Fruit fly (Drosophila melanogaster) whole organism, embryonic: ENCODE measurements around the gene CG42711.

Experiments
- Ada2b ChIP-seq: fragments of 200-800 bp; sonication (Bioruptor generic); IDR thresholded peaks from 2 replicates; pipeline ENCODE4 v1.3.6; 2022; ENCODE audit warnings: missing biosample characterization, missing genetic modification characterization
- Awh ChIP-seq: fragments of 200-800 bp; sonication (Bioruptor generic); IDR thresholded peaks from 2 replicates; pipeline ENCODE4, ENCODE4 v1.3.6; 2022; ENCODE audit warnings: missing biosample characterization, missing genetic modification characterization
- CG10462 ChIP-seq: fragments of 200-800 bp; sonication (Bioruptor generic); optimal IDR thresholded peaks from 2 replicates; lab custom pipeline; 2016; ENCODE audit warnings: missing biosample characterization, missing genetic modification characterization
- CG10654 ChIP-seq: fragments of 200-800 bp; sonication (Bioruptor generic); optimal IDR thresholded peaks from 2 replicates; lab custom pipeline; 2016; ENCODE audit warnings: missing biosample characterization, missing genetic modification characterization
- CG11504 ChIP-seq: fragments of 200-800 bp; sonication (Bioruptor generic); optimal IDR thresholded peaks from 3 replicates; lab custom pipeline; 2019; ENCODE audit warnings: missing biosample characterization, mild to moderate bottlenecking, missing genetic modification characterization, moderate library complexity
- CG11560 ChIP-seq: fragments of 200-800 bp; sonication (Bioruptor generic); IDR thresholded peaks from 3 replicates; pipeline ENCODE4 v1.3.6; 2022; ENCODE audit warnings: missing biosample characterization, missing genetic modification characterization
- CG12155 ChIP-seq: fragments of 200-800 bp; sonication (Bioruptor generic); optimal IDR thresholded peaks from 3 replicates; lab custom pipeline; 2016; ENCODE audit warnings: missing biosample characterization, missing genetic modification characterization
- CG14965 ChIP-seq: fragments of 200-800 bp; sonication (Bioruptor generic); optimal IDR thresholded peaks from 2 replicates; lab custom pipeline; 2016; ENCODE audit warnings: missing biosample characterization, missing genetic modification characterization, borderline replicate concordance
- CG16779 ChIP-seq: fragments of 200-800 bp; sonication (Bioruptor generic); IDR thresholded peaks from 2 replicates; pipeline ENCODE4 v1.3.6; 2022; ENCODE audit warnings: missing biosample characterization, missing genetic modification characterization
- CG17912 ChIP-seq: fragments of 200-800 bp; sonication (Bioruptor generic); optimal IDR thresholded peaks from 2 replicates; lab custom pipeline; 2018; ENCODE audit warnings: missing biosample characterization, mild to moderate bottlenecking, missing genetic modification characterization
- CG1792 ChIP-seq: fragments of 200-800 bp; sonication (Bioruptor generic); optimal IDR thresholded peaks from 2 replicates; lab custom pipeline; 2016; ENCODE audit warnings: missing biosample characterization, missing genetic modification characterization
- CG1832 ChIP-seq: fragments of 200-800 bp; sonication (Bioruptor generic); optimal IDR thresholded peaks from 2 replicates; lab custom pipeline; 2017; ENCODE audit warnings: missing biosample characterization, mild to moderate bottlenecking, missing genetic modification characterization, inconsistent platforms
- CG18599 ChIP-seq: fragments of 200-800 bp; sonication (Bioruptor generic); optimal IDR thresholded peaks from 3 replicates; lab custom pipeline; 2017; ENCODE audit warnings: missing biosample characterization, missing genetic modification characterization, mild to moderate bottlenecking, moderate library complexity, missing genetic modification reagents
- CG18619 ChIP-seq: fragments of 200-800 bp; sonication (Bioruptor generic); optimal IDR thresholded peaks from 3 replicates; lab custom pipeline; 2017; ENCODE audit warnings: missing biosample characterization, mild to moderate bottlenecking, missing genetic modification characterization
- CG30020 ChIP-seq: fragments of 200-800 bp; optimal IDR thresholded peaks from 2 replicates; lab custom pipeline; 2019; ENCODE audit warnings: missing biosample characterization, mild to moderate bottlenecking, missing genetic modification characterization, moderate library complexity
- CG30431 ChIP-seq: fragments of 200-800 bp; sonication (Bioruptor generic); optimal IDR thresholded peaks from 2 replicates; lab custom pipeline; 2017; ENCODE audit warnings: missing biosample characterization, missing genetic modification characterization
- CG3407 ChIP-seq: fragments of 200-800 bp; sonication (Bioruptor generic); optimal IDR thresholded peaks from 2 replicates; lab custom pipeline; 2018; ENCODE audit warnings: missing biosample characterization, mild to moderate bottlenecking, missing genetic modification characterization
- CG7357 ChIP-seq: fragments of 200-800 bp; sonication (Bioruptor generic); IDR thresholded peaks from 3 replicates; pipeline ENCODE4 v1.3.6; 2022; ENCODE audit warnings: missing biosample characterization, missing genetic modification characterization
- CG7987 ChIP-seq: fragments of 200-800 bp; sonication (Bioruptor generic); optimal IDR thresholded peaks from 2 replicates; lab custom pipeline; 2018; ENCODE audit warnings: missing biosample characterization, mild to moderate bottlenecking, missing genetic modification characterization, moderate library complexity
- CG8281 ChIP-seq: fragments of 200-800 bp; sonication (Bioruptor generic); optimal IDR thresholded peaks from 2 replicates; lab custom pipeline; 2018; ENCODE audit warnings: missing biosample characterization, mild to moderate bottlenecking, missing genetic modification characterization, moderate library complexity
- CG8765 ChIP-seq: fragments of 200-800 bp; sonication (Bioruptor generic); IDR thresholded peaks from 2 replicates; pipeline ENCODE4 v1.3.6; 2022; ENCODE audit warnings: missing biosample characterization, missing genetic modification characterization
- Elba2 ChIP-seq: fragments of 200-800 bp; sonication (Bioruptor generic); optimal IDR thresholded peaks from 3 replicates; lab custom pipeline; 2016; ENCODE audit warnings: missing biosample characterization, missing genetic modification characterization
- Ets65A ChIP-seq: fragments of 200-800 bp; sonication (Bioruptor generic); peaks from one replicate; lab custom pipeline; 2016; ENCODE audit warnings: missing biosample characterization, missing genetic modification characterization
- H2.0 ChIP-seq: fragments of 200-800 bp; sonication (Bioruptor generic); IDR thresholded peaks from 2 replicates; pipeline ENCODE4 v1.3.6; 2022; ENCODE audit warnings: missing biosample characterization, missing genetic modification characterization
- Hand ChIP-seq: fragments of 200-800 bp; sonication (Bioruptor generic); optimal IDR thresholded peaks from 2 replicates; lab custom pipeline; 2017; ENCODE audit warnings: mild to moderate bottlenecking, missing biosample characterization, missing genetic modification reagents, missing genetic modification characterization
- Hr51 ChIP-seq, 2 experiments: fragments of 200-800 bp; sonication (Bioruptor generic); optimal IDR thresholded peaks; 2 replicates in 1 of 2; 3 replicates in 1 of 2; lab custom pipeline; 2016 to 2018; ENCODE audit warnings: missing biosample characterization in 2 of 2, missing genetic modification characterization in 2 of 2, mild to moderate bottlenecking in 1 of 2, moderate library complexity in 1 of 2
- Lhr ChIP-seq: fragments of 200-800 bp; sonication (Bioruptor generic); optimal IDR thresholded peaks from 3 replicates; lab custom pipeline; 2017; ENCODE audit warnings: mild to moderate bottlenecking, missing biosample characterization, missing genetic modification reagents, missing genetic modification characterization
- Myb ChIP-seq: fragments of 200-800 bp; sonication (Bioruptor generic); optimal IDR thresholded peaks from 2 replicates; lab custom pipeline; 2016; ENCODE audit warnings: missing biosample characterization, missing genetic modification characterization
- Opbp ChIP-seq: fragments of 200-800 bp; sonication (Bioruptor generic); IDR thresholded peaks from 3 replicates; pipeline ENCODE4 v1.3.6; 2022; ENCODE audit warnings: missing biosample characterization, missing genetic modification characterization; ENCODE audit not compliant: partially characterized antibody
- Sox100B ChIP-seq: fragments of 200-800 bp; sonication (Bioruptor generic); optimal IDR thresholded peaks from 3 replicates; lab custom pipeline; 2018; ENCODE audit warnings: missing biosample characterization, mild to moderate bottlenecking, missing genetic modification characterization
- Tbp ChIP-seq: fragments of >200 bp; optimal IDR thresholded peaks from 2 replicates; lab custom pipeline; 2018; ENCODE audit warnings: missing biosample characterization, missing genetic modification characterization
- Vsx1 ChIP-seq: fragments of 200-800 bp; sonication (Bioruptor generic); optimal IDR thresholded peaks from 2 replicates; lab custom pipeline; 2017; ENCODE audit warnings: missing biosample characterization, mild to moderate bottlenecking, missing genetic modification characterization, missing genetic modification reagents
- YL-1 ChIP-seq: fragments of 200-800 bp; sonication (Bioruptor generic); optimal IDR thresholded peaks from 3 replicates; lab custom pipeline; 2017; ENCODE audit warnings: missing biosample characterization, mild to moderate bottlenecking, missing genetic modification characterization
- ac ChIP-seq: fragments of 200-800 bp; sonication (Bioruptor generic); optimal IDR thresholded peaks from 3 replicates; lab custom pipeline; 2017; ENCODE audit warnings: missing biosample characterization, mild to moderate bottlenecking, missing genetic modification characterization
- ash1 ChIP-seq: fragments of 200-800 bp; sonication (Bioruptor generic); optimal IDR thresholded peaks from 2 replicates; lab custom pipeline; 2018; ENCODE audit warnings: missing biosample characterization, mild to moderate bottlenecking, missing genetic modification characterization
- bcd ChIP-seq: fragments of 200-800 bp; sonication (Bioruptor generic); optimal IDR thresholded peaks from 2 replicates; lab custom pipeline; 2017; ENCODE audit warnings: missing biosample characterization, mild to moderate bottlenecking, missing genetic modification characterization
- chif ChIP-seq, 2 experiments: fragments of 200-800 bp; sonication (Bioruptor generic); optimal IDR thresholded peaks; 3 replicates each; lab custom pipeline; 2016; ENCODE audit warnings: missing biosample characterization in 2 of 2, missing genetic modification characterization in 2 of 2
- cwo ChIP-seq: fragments of 200-800 bp; sonication (Bioruptor generic); optimal IDR thresholded peaks from 3 replicates; lab custom pipeline; 2017; ENCODE audit warnings: missing biosample characterization, missing genetic modification characterization, mild to moderate bottlenecking, moderate library complexity, missing genetic modification reagents
- dati ChIP-seq: fragments of 200-800 bp; sonication (Bioruptor generic); IDR thresholded peaks from 2 replicates; pipeline ENCODE4 v1.3.6; 2022; ENCODE audit warnings: missing biosample characterization, missing genetic modification characterization
- ewg ChIP-seq: fragments of 200-800 bp; sonication (Bioruptor generic); optimal IDR thresholded peaks from 3 replicates; lab custom pipeline; 2017; ENCODE audit warnings: mild to moderate bottlenecking, missing biosample characterization, missing genetic modification reagents, missing genetic modification characterization
- gem ChIP-seq: fragments of 200-800 bp; sonication (Bioruptor generic); optimal IDR thresholded peaks from 2 replicates; lab custom pipeline; 2019; ENCODE audit warnings: missing biosample characterization, mild to moderate bottlenecking, missing genetic modification characterization, moderate library complexity
- hb ChIP-seq: fragments of 200-800 bp; sonication (Bioruptor generic); IDR thresholded peaks from 3 replicates; pipeline ENCODE4 v1.3.6; 2022; ENCODE audit warnings: missing biosample characterization, missing genetic modification characterization; ENCODE audit not compliant: partially characterized antibody
- jigr1 ChIP-seq: fragments of 200-800 bp; sonication (Bioruptor generic); IDR thresholded peaks from 3 replicates; pipeline ENCODE4 v1.3.6; 2022; ENCODE audit warnings: missing biosample characterization, missing genetic modification characterization
- kay ChIP-seq: fragments of 200-800 bp; sonication (Bioruptor generic); optimal IDR thresholded peaks from 2 replicates; lab custom pipeline; 2016; ENCODE audit warnings: missing biosample characterization, missing genetic modification characterization
- nau ChIP-seq: fragments of 200-800 bp; sonication (Bioruptor generic); optimal IDR thresholded peaks from 3 replicates; lab custom pipeline; 2017; ENCODE audit warnings: missing biosample characterization, mild to moderate bottlenecking, missing genetic modification characterization, missing genetic modification reagents
- odd ChIP-seq: fragments of 200-800 bp; sonication (Bioruptor generic); optimal IDR thresholded peaks from 2 replicates; lab custom pipeline; 2017; ENCODE audit warnings: missing biosample characterization, mild to moderate bottlenecking, missing genetic modification characterization
- salm ChIP-seq: fragments of 200-800 bp; sonication (Bioruptor generic); optimal IDR thresholded peaks from 2 replicates; lab custom pipeline; 2018; ENCODE audit warnings: missing biosample characterization, mild to moderate bottlenecking, missing genetic modification characterization
- sna ChIP-seq: fragments of 200-800 bp; sonication (Bioruptor generic); IDR thresholded peaks from 2 replicates; pipeline ENCODE4 v1.3.6; 2022; ENCODE audit warnings: missing biosample characterization, missing genetic modification characterization; ENCODE audit not compliant: partially characterized antibody
- tll ChIP-seq, 2 experiments: fragments of 200-800 bp in 1 of 2; fragments of >200 bp in 1 of 2; sonication (Bioruptor generic) in 1 of 2; optimal IDR thresholded peaks; 2 replicates each; lab custom pipeline; 2017 to 2019; ENCODE audit warnings: missing biosample characterization in 2 of 2, missing genetic modification characterization in 2 of 2, mild to moderate bottlenecking in 1 of 2, moderate library complexity in 1 of 2

CG42711 gene

DNA sequence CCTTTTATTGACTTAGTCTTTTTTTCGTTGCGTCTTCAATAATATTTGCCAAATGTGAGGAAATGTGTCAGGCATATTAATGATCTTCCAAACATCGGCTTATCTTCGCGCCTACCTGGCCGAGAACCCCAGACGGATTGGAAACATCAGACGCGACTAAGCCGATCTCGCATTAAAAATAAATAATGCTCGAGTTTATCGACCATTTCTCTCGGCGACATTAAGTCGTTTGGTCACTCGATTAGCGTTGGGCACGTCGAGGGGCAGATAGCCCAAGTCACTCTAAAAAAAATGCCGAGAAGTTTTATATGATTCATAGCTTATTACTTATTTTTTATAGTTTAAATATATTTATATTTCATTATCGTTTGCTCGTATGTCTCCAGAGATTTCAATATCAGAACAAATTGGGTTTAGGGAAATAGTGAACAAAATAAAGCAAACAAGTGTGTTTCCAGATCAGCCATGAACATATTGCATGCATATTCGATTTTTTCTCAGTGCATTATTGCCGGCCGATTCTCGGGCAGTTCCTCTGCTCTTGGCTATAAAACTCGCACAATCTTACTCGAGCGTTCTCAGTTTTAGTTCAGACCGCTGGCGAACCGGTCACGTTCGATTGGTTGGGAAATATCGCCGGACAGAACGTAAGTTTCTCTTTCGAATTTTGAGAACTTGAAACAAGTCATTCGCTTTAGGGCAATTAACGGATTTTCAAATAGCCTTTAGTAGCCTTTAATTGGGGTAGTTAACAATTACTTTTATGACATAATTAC lies 25.9 kb downstream of the CG42711 start, which contains the start of gene Ance (continued):
- TF ChIP-seq CG7987 (GFP tag; lab: Kevin White, UChicago) = no peak
- TF ChIP-seq Opbp (GFP tag; lab: Robert Waterston, UW) = no peak
- no peak for TF ChIP-seq ash1 (GFP tag; lab: Kevin White, UChicago)
- TF ChIP-seq CG10462 (GFP tag; lab: Kevin White, UChicago) = no peak
- no peak for TF ChIP-seq Awh (GFP tag; lab: Robert Waterston, UW)
- no peak for TF ChIP-seq Myb (GFP tag; lab: Kevin White, UChicago)
- peak; percentile 40 for TF ChIP-seq CG18619
- TF ChIP-seq CG12155 = peak; percentile 27
- no peak for TF ChIP-seq salm (tag; lab: Kevin White, UChicago)
- no peak for TF ChIP-seq kay (GFP tag; lab: Kevin White, UChicago)
- TF ChIP-seq Ada2b (GFP tag; lab: Robert Waterston, UW) = 0 out of 2 replicates have a peak, but pooled peaks have one; percentile 31
- no peak for TF ChIP-seq Sox100B (GFP tag; lab: Kevin White, UChicago)
- TF ChIP-seq Hand = peak; percentile 18
- TF ChIP-seq CG11504 (tag; lab: Kevin White, UChicago) = no peak
- TF ChIP-seq Elba2 (GFP tag; lab: Kevin White, UChicago) = no peak
- no peak for TF ChIP-seq ac
- peak; percentile 22 for TF ChIP-seq CG30431 (GFP tag; lab: Kevin White, UChicago)
- no peak for TF ChIP-seq nau (GFP tag; lab: Kevin White, UChicago)
- no peak for TF ChIP-seq CG8281 (tag; lab: Kevin White, UChicago)
- TF ChIP-seq CG3407 (GFP tag; lab: Kevin White, UChicago) = no peak
- peak; percentile 45 for TF ChIP-seq cwo (GFP tag; lab: Kevin White, UChicago)
- no peak for TF ChIP-seq CG7357 (GFP tag; lab: Robert Waterston, UW)
- TF ChIP-seq Vsx1 (GFP tag; lab: Kevin White, UChicago) = peak; percentile 63
- no peak for TF ChIP-seq jigr1 (GFP tag; lab: Robert Waterston, UW)
- no peak for TF ChIP-seq H2.0 (GFP tag; lab: Robert Waterston, UW)
- TF ChIP-seq hb = no peak
- no peak for TF ChIP-seq Lhr (GFP tag; lab: Kevin White, UChicago)
- no peak for TF ChIP-seq CG14965 (GFP tag; lab: Kevin White, UChicago)
- TF ChIP-seq tll (GFP tag; optimal IDR thresholded peaks at IDR 0.05; lab: Kevin White, UChicago) = peak in 1 of 2 experiments; percentile 10
- TF ChIP-seq CG18599 (GFP tag; lab: Kevin White, UChicago) = peak; percentile 79
- TF ChIP-seq Tbp = no peak
- no peak for TF ChIP-seq dati (GFP tag; lab: Robert Waterston, UW)
- TF ChIP-seq YL-1 (GFP tag; lab: Kevin White, UChicago) = no peak
- TF ChIP-seq CG30020 = no peak
- no peak for TF ChIP-seq chif (GFP tag; optimal IDR thresholded peaks at IDR 0.05; lab: Kevin White, UChicago)
- TF ChIP-seq CG10654 = no peak
- TF ChIP-seq ewg = no peak
- peak; percentile 30 for TF ChIP-seq bcd
- no peak for TF ChIP-seq Hr51 (GFP tag; optimal IDR thresholded peaks at IDR 0.05; lab: Kevin White, UChicago)
- TF ChIP-seq CG1792 (GFP tag; lab: Kevin White, UChicago) = no peak
- TF ChIP-seq sna (GFP tag; lab: Robert Waterston, UW) = no peak
- no peak for TF ChIP-seq CG8765 (GFP tag; lab: Robert Waterston, UW)
- no peak for TF ChIP-seq CG11560 (tag; lab: Robert Waterston, UW)
- TF ChIP-seq Ets65A (GFP tag; lab: Kevin White, UChicago) = no peak
- TF ChIP-seq gem = peak; percentile 58
- TF ChIP-seq odd (GFP tag; lab: Kevin White, UChicago) = no peak
- no peak for TF ChIP-seq CG17912
- TF ChIP-seq CG16779 (GFP tag; lab: Robert Waterston, UW) = no peak
- TF ChIP-seq CG1832 (GFP tag; lab: Kevin White, UChicago) = no peak
